Worm (Caenorhabditis elegans) whole organism, late embryonic: ENCODE results near the gene enpp-1.

Experiments
- ama-1 ChIP-seq: fragments of 150-350 bp; optimal IDR thresholded peaks from 2 replicates; lab custom pipeline; 2014
- elt-2 ChIP-seq: sonication (generic microtip); optimal IDR thresholded peaks from 2 replicates; lab custom pipeline; 2016; ENCODE audit warnings: missing genetic modification reagents, missing genetic modification characterization, missing compliant biosample characterization
- eyg-1 ChIP-seq: sonication (generic microtip); optimal IDR thresholded peaks from 2 replicates; lab custom pipeline; 2016; ENCODE audit warnings: missing genotype, missing genetic modification characterization, missing compliant biosample characterization
- hlh-8 ChIP-seq: sonication (generic microtip); optimal IDR thresholded peaks from 2 replicates; lab custom pipeline; 2016; ENCODE audit warnings: missing genotype, missing genetic modification characterization, missing compliant biosample characterization

DNA sequence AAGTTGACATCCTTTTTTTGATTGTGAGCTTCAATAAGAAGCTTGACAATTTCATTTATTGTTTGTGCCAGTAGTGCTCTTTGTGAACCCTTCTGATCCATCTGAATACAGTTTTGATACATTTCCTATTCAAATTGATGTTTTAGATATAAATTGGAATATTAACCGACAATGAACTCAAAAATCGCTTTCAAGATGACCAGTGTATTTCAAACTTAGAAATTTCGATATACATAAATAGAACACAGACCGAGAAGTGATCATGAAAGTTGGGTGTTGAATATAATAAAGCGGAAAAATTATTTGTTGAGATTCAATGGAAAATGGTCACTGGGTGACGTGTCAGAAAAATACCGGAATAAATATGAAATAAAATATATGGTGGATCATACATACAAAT, 50.1 kb downstream of the enpp-1 start, which contains the start of gene elpc-3:
- TF ChIP-seq elt-2 (tag; lab: Kevin White, UChicago) (no peak), hlh-8 (tag; lab: Kevin White, UChicago) (no peak), ama-1 (no peak), eyg-1 (tag; lab: Kevin White, UChicago) (no peak)
